Worm (Caenorhabditis elegans) whole organism, young adult: ENCODE results near the gene mam-4.

Source experiments
- K12H6.12 ChIP-seq: fragments of 200-800 bp; sonication (Bioruptor generic); optimal IDR thresholded peaks from 2 replicates; lab custom pipeline; 2018; ENCODE audit warnings: mild to moderate bottlenecking, missing genetic modification characterization, missing compliant biosample characterization
- T26A5.8 ChIP-seq: sonication (generic microtip); optimal IDR thresholded peaks from 2 replicates; lab custom pipeline; 2016; ENCODE audit warnings: missing genetic modification characterization, missing compliant biosample characterization
- Y53G8AR.9 ChIP-seq: fragments of 200-800 bp; sonication (Bioruptor generic); conservative IDR thresholded peaks from 2 replicates; pipeline ENCODE4 v1.3.6; 2022; ENCODE audit warnings: missing genetic modification reagents, missing genetic modification characterization, missing compliant biosample characterization
- Y56A3A.18 ChIP-seq: fragments of 200-800 bp; sonication (Bioruptor generic); IDR thresholded peaks from 2 replicates; pipeline ENCODE4 v1.3.6; 2022; ENCODE audit warnings: missing genetic modification reagents, missing genetic modification characterization, missing compliant biosample characterization
- Y67H2A.10 ChIP-seq: fragments of 200-800 bp; sonication (Bioruptor generic); conservative IDR thresholded peaks from 2 replicates; pipeline ENCODE4 v1.3.6; 2022; ENCODE audit warnings: missing genetic modification reagents, missing genetic modification characterization, missing compliant biosample characterization
- Y79H2A.3 ChIP-seq: fragments of 200-800 bp; sonication (Bioruptor generic); conservative IDR thresholded peaks from 2 replicates; pipeline ENCODE4 v1.3.6; 2022; ENCODE audit warnings: missing genetic modification reagents, missing genetic modification characterization, missing compliant biosample characterization
- akir-1 ChIP-seq: fragments of 200-800 bp; sonication (Bioruptor generic); optimal IDR thresholded peaks from 2 replicates; lab custom pipeline; 2018; ENCODE audit warnings: mild to moderate bottlenecking, missing genetic modification characterization, moderate library complexity, missing compliant biosample characterization
- atf-7 ChIP-seq: sonication (generic microtip); optimal IDR thresholded peaks from 2 replicates; lab custom pipeline; 2017; ENCODE audit warnings: mild to moderate bottlenecking, missing genetic modification characterization, missing compliant biosample characterization
- attf-3 ChIP-seq: fragments of 200-800 bp; sonication (Bioruptor generic); conservative IDR thresholded peaks from 2 replicates; pipeline ENCODE4 v1.3.6; 2022; ENCODE audit warnings: missing genetic modification reagents, missing genetic modification characterization, missing compliant biosample characterization
- attf-6 ChIP-seq: fragments of 200-800 bp; sonication (Bioruptor generic); IDR thresholded peaks from 2 replicates; pipeline ENCODE4 v1.3.6; 2022; ENCODE audit warnings: missing genetic modification reagents, missing genetic modification characterization, missing compliant biosample characterization
- ceh-27 ChIP-seq: fragments of 200-800 bp; sonication (Bioruptor generic); optimal IDR thresholded peaks from 2 replicates; lab custom pipeline; 2018; ENCODE audit warnings: mild to moderate bottlenecking, missing genetic modification characterization, moderate library complexity, missing compliant biosample characterization
- ceh-91 ChIP-seq: fragments of 200-800 bp; sonication (Bioruptor generic); IDR thresholded peaks from 2 replicates; pipeline ENCODE4 v1.3.6; 2022; ENCODE audit warnings: missing genetic modification reagents, missing genetic modification characterization, missing compliant biosample characterization
- dpl-1 ChIP-seq: fragments of 150-350 bp; optimal IDR thresholded peaks from 2 replicates; lab custom pipeline; 2014; ENCODE audit warnings: missing biosample characterization, missing genetic modification reagents, missing genetic modification characterization
- egl-18 ChIP-seq: fragments of 200-800 bp; sonication (Bioruptor generic); IDR thresholded peaks from 2 replicates; pipeline ENCODE4 v1.3.6; 2022; ENCODE audit warnings: missing genetic modification reagents, missing genetic modification characterization, missing compliant biosample characterization
- egl-44 ChIP-seq: fragments of 200-800 bp; sonication (Bioruptor generic); IDR thresholded peaks from 2 replicates; pipeline ENCODE4 v1.3.6; 2022; ENCODE audit warnings: missing genetic modification reagents, missing genetic modification characterization, missing compliant biosample characterization
- ets-4 ChIP-seq: fragments of 200-800 bp; sonication (Bioruptor generic); optimal IDR thresholded peaks from 2 replicates; lab custom pipeline; 2018; ENCODE audit warnings: mild to moderate bottlenecking, missing genetic modification characterization, missing compliant biosample characterization
- gei-17 ChIP-seq: fragments of 200-800 bp; sonication (Bioruptor generic); optimal IDR thresholded peaks from 2 replicates; lab custom pipeline; 2018; ENCODE audit warnings: mild to moderate bottlenecking, missing genetic modification characterization, missing compliant biosample characterization
- him-1 ChIP-seq: sonication (generic microtip); optimal IDR thresholded peaks from 2 replicates; lab custom pipeline; 2016; ENCODE audit warnings: missing genotype, missing genetic modification reagents, missing genetic modification characterization, missing compliant biosample characterization
- hrde-1 ChIP-seq: sonication (generic microtip); optimal IDR thresholded peaks from 2 replicates; lab custom pipeline; 2016; ENCODE audit warnings: missing genetic modification characterization, mild to moderate bottlenecking, missing compliant biosample characterization, moderate library complexity, missing genotype, missing genetic modification reagents, borderline replicate concordance
- madf-10 ChIP-seq: sonication (generic microtip); optimal IDR thresholded peaks from 2 replicates; lab custom pipeline; 2016; ENCODE audit warnings: mild to moderate bottlenecking, missing genetic modification characterization, missing compliant biosample characterization
- madf-6 ChIP-seq: fragments of 200-800 bp; sonication (Bioruptor generic); IDR thresholded peaks from 2 replicates; pipeline ENCODE4 v1.3.6; 2022; ENCODE audit warnings: missing genetic modification reagents, missing genetic modification characterization, missing compliant biosample characterization
- mel-28 ChIP-seq: sonication (generic microtip); optimal IDR thresholded peaks from 2 replicates; lab custom pipeline; 2016; ENCODE audit warnings: borderline replicate concordance, mild to moderate bottlenecking, missing genetic modification characterization, missing compliant biosample characterization
- nfya-1 ChIP-seq: sonication (generic microtip); optimal IDR thresholded peaks from 2 replicates; lab custom pipeline; 2017; ENCODE audit warnings: antibody characterized with exemption, missing compliant biosample characterization, missing genetic modification characterization, borderline replicate concordance; ENCODE audit not compliant: insufficient read depth
- nhr-80 ChIP-seq: sonication (generic microtip); optimal IDR thresholded peaks from 2 replicates; lab custom pipeline; 2016; ENCODE audit warnings: missing genetic modification characterization, missing compliant biosample characterization
- pha-4 ChIP-seq: fragments of 150-350 bp; sonication (generic microtip); optimal IDR thresholded peaks from 2 replicates; lab custom pipeline; 2014; ENCODE audit warnings: missing biosample characterization, missing genetic modification reagents, missing genetic modification characterization
- rpc-1 ChIP-seq, 2 experiments: fragments of 150-350 bp in 1 of 2; sonication (generic microtip) in 1 of 2; optimal IDR thresholded peaks; 2 replicates each; lab custom pipeline; 2014 to 2018; ENCODE audit warnings: missing biosample characterization in 1 of 2, missing genetic modification characterization in 1 of 2, missing genetic modification reagents in 1 of 2, missing genotype in 1 of 2
- sea-2 ChIP-seq: fragments of 200-800 bp; sonication (Bioruptor generic); IDR thresholded peaks from 2 replicates; pipeline ENCODE4 v1.3.6; 2022; ENCODE audit warnings: missing genetic modification characterization, missing compliant biosample characterization
- snpc-1.1 ChIP-seq: sonication (generic microtip); optimal IDR thresholded peaks from 2 replicates; lab custom pipeline; 2017; ENCODE audit warnings: missing genetic modification characterization, mild to moderate bottlenecking, missing compliant biosample characterization, antibody characterized with exemption, moderate library complexity, missing genotype, missing genetic modification reagents; ENCODE audit not compliant: insufficient read depth
- snpc-4 ChIP-seq, 5 experiments: fragments of 150-350 bp in 1 of 5; sonication (generic microtip) in 4 of 5; optimal IDR thresholded peaks; 2 replicates each; lab custom pipeline; 2014 to 2018; ENCODE audit warnings: missing genetic modification characterization in 5 of 5, missing biosample characterization in 3 of 5, antibody characterized with exemption in 2 of 5, mild to moderate bottlenecking in 2 of 5, missing compliant biosample characterization in 2 of 5, missing genotype in 2 of 5, moderate library complexity in 2 of 5, missing genetic modification reagents in 1 of 5
- somi-1 ChIP-seq: fragments of 200-800 bp; sonication (Bioruptor generic); optimal IDR thresholded peaks from 2 replicates; lab custom pipeline; 2018; ENCODE audit warnings: mild to moderate bottlenecking, missing genetic modification characterization, missing compliant biosample characterization
- tlf-1 ChIP-seq: fragments of 200-800 bp; sonication (Bioruptor generic); optimal IDR thresholded peaks from 2 replicates; lab custom pipeline; 2018; ENCODE audit warnings: mild to moderate bottlenecking, missing genetic modification characterization, missing compliant biosample characterization
- ztf-18 ChIP-seq: sonication (generic microtip); optimal IDR thresholded peaks from 2 replicates; lab custom pipeline; 2016; ENCODE audit warnings: missing genotype, mild to moderate bottlenecking, missing genetic modification characterization, missing compliant biosample characterization
- ztf-25 ChIP-seq: fragments of 200-800 bp; sonication (Bioruptor generic); IDR thresholded peaks from 2 replicates; pipeline ENCODE4 v1.3.6; 2022; ENCODE audit warnings: missing genetic modification reagents, missing genetic modification characterization, missing compliant biosample characterization
- ztf-6 ChIP-seq: fragments of 200-800 bp; sonication (Bioruptor generic); IDR thresholded peaks from 2 replicates; pipeline ENCODE4 v1.3.6; 2022; ENCODE audit warnings: missing genetic modification reagents, missing genetic modification characterization, missing compliant biosample characterization

Gene mam-4

ce11 chrV:11292682-11293081, 44.7 kb downstream of the mam-4 start:
- peak; percentile 24 for TF ChIP-seq snpc-1.1
- no peak for TF ChIP-seq mel-28 (tag; lab: Kevin White, UChicago)
- no peak for TF ChIP-seq somi-1
- no peak for TF ChIP-seq T26A5.8 (tag; lab: Kevin White, UChicago)
- peak; percentile 3 for TF ChIP-seq snpc-4 (GFP tag; optimal IDR thresholded peaks at IDR 0.05; lab: Kevin White, UChicago)
- peak in 2 of 4 experiments; percentile 68 to 86 for TF ChIP-seq snpc-4 (tag; optimal IDR thresholded peaks at IDR 0.05; lab: Kevin White, UChicago)
- no peak for TF ChIP-seq egl-18 (GFP tag; lab: Robert Waterston, UW)

ce11 chrV:11294393-11294792, 46.4 kb downstream of the mam-4 start, which contains the start of gene T03F7.6:
TSS of gene T03F7.6 (plus strand) at chrV:11294693.
- TF ChIP-seq madf-10 (tag; lab: Kevin White, UChicago) (no peak), pha-4 (tag; lab: Kevin White, UChicago) (no peak), sea-2 (no peak), egl-44 (GFP tag; lab: Robert Waterston, UW) (no peak), rpc-1 (optimal IDR thresholded peaks at IDR 0.05; lab: Kevin White, UChicago) (no peak), rpc-1 (tag; optimal IDR thresholded peaks at IDR 0.05; lab: Kevin White, UChicago) (no peak), ztf-18 (tag; lab: Kevin White, UChicago) (no peak), gei-17 (GFP tag; lab: Kevin White, UChicago) (no peak), tlf-1 (GFP tag; lab: Kevin White, UChicago) (no peak), ceh-27 (no peak), akir-1 (GFP tag; lab: Kevin White, UChicago) (no peak), him-1 (tag; lab: Kevin White, UChicago) (no peak), K12H6.12 (tag; lab: Kevin White, UChicago) (no peak), Y67H2A.10 (GFP tag; lab: Robert Waterston, UW) (no peak), nfya-1 (tag; lab: Kevin White, UChicago) (no peak)

ce11 chrV:11298632-11299031, 50.7 kb downstream of the mam-4 start, which contains the start of gene T03F7.5:
TSS of gene T03F7.5 (minus strand) at chrV:11298732.
- TF ChIP-seq egl-44 (GFP tag; lab: Robert Waterston, UW) (no peak), ets-4 (GFP tag; lab: Kevin White, UChicago) (no peak), Y56A3A.18 (GFP tag; lab: Robert Waterston, UW) (no peak), ztf-6 (GFP tag; lab: Robert Waterston, UW) (no peak), madf-6 (GFP tag; lab: Robert Waterston, UW) (no peak), ztf-25 (GFP tag; lab: Robert Waterston, UW) (no peak), tlf-1 (GFP tag; lab: Kevin White, UChicago) (no peak), T26A5.8 (tag; lab: Kevin White, UChicago) (no peak), ceh-91 (GFP tag; lab: Robert Waterston, UW) (no peak), Y79H2A.3 (GFP tag; lab: Robert Waterston, UW) (no peak), attf-6 (no peak), attf-3 (GFP tag; lab: Robert Waterston, UW) (no peak), Y53G8AR.9 (GFP tag; lab: Robert Waterston, UW) (no peak), pha-4 (tag; lab: Kevin White, UChicago) (no peak), hrde-1 (tag; lab: Kevin White, UChicago) (no peak), dpl-1 (GFP tag; lab: Kevin White, UChicago) (no peak), Y67H2A.10 (GFP tag; lab: Robert Waterston, UW) (no peak), atf-7 (tag; lab: Kevin White, UChicago) (no peak), nhr-80 (tag; lab: Kevin White, UChicago) (no peak), K12H6.12 (tag; lab: Kevin White, UChicago) (no peak)
